Fruit fly (Drosophila melanogaster) whole organism, embryonic: Measurements from ENCODE around the gene sdk.

Experiments used
- BEAF-32 ChIP-seq: fragments of 200-800 bp; sonication (Bioruptor generic); optimal IDR thresholded peaks from 3 replicates; lab custom pipeline; 2017; ENCODE audit warnings: missing biosample characterization, missing genetic modification characterization, mild to moderate bottlenecking, moderate library complexity, missing genetic modification reagents
- BtbVII ChIP-seq: fragments of 200-800 bp; sonication (Bioruptor generic); optimal IDR thresholded peaks from 3 replicates; lab custom pipeline; 2017; ENCODE audit warnings: missing biosample characterization, mild to moderate bottlenecking, missing genetic modification characterization
- CG11504 ChIP-seq: fragments of 200-800 bp; sonication (Bioruptor generic); optimal IDR thresholded peaks from 3 replicates; lab custom pipeline; 2019; ENCODE audit warnings: missing biosample characterization, mild to moderate bottlenecking, missing genetic modification characterization, moderate library complexity
- CG12659 ChIP-seq: fragments of 200-800 bp; sonication (Bioruptor generic); optimal IDR thresholded peaks from 3 replicates; lab custom pipeline; 2017; ENCODE audit warnings: mild to moderate bottlenecking, missing biosample characterization, missing genetic modification reagents, missing genetic modification characterization
- CG14710 ChIP-seq: fragments of 200-800 bp; sonication (Bioruptor generic); optimal IDR thresholded peaks from 3 replicates; lab custom pipeline; 2019; ENCODE audit warnings: missing biosample characterization, mild to moderate bottlenecking, missing genetic modification characterization, moderate library complexity
- CG15514 ChIP-seq: fragments of 200-800 bp; sonication (Bioruptor generic); optimal IDR thresholded peaks from 3 replicates; lab custom pipeline; 2017; ENCODE audit warnings: missing biosample characterization, missing genetic modification characterization, mild to moderate bottlenecking, moderate library complexity, missing genetic modification reagents
- CG16779 ChIP-seq: fragments of 200-800 bp; sonication (Bioruptor generic); IDR thresholded peaks from 2 replicates; pipeline ENCODE4 v1.3.6; 2022; ENCODE audit warnings: missing biosample characterization, missing genetic modification characterization
- CG17186 ChIP-seq: fragments of 200-800 bp; sonication (Bioruptor generic); optimal IDR thresholded peaks from 3 replicates; lab custom pipeline; 2017; ENCODE audit warnings: missing biosample characterization, missing genetic modification reagents, missing genetic modification characterization
- CG18476 ChIP-seq: fragments of 200-800 bp; sonication (Bioruptor generic); optimal IDR thresholded peaks from 2 replicates; lab custom pipeline; 2016; ENCODE audit warnings: missing biosample characterization, mild to moderate bottlenecking, missing genetic modification characterization
- CG2129 ChIP-seq: fragments of 200-800 bp; sonication (Bioruptor generic); IDR thresholded peaks from 2 replicates; pipeline ENCODE4 v1.3.6; 2022; ENCODE audit warnings: missing biosample characterization, missing genetic modification characterization; ENCODE audit not compliant: partially characterized antibody
- CG2199 ChIP-seq: fragments of 200-800 bp; sonication (Bioruptor generic); IDR thresholded peaks from 3 replicates; pipeline ENCODE4 v1.3.6; 2022; ENCODE audit warnings: missing biosample characterization, missing genetic modification characterization
- CG2712 ChIP-seq: fragments of 200-800 bp; optimal IDR thresholded peaks from 3 replicates; lab custom pipeline; 2019; ENCODE audit warnings: missing biosample characterization, mild to moderate bottlenecking, missing genetic modification characterization, moderate library complexity
- CG30431 ChIP-seq: fragments of 200-800 bp; sonication (Bioruptor generic); optimal IDR thresholded peaks from 2 replicates; lab custom pipeline; 2017; ENCODE audit warnings: missing biosample characterization, missing genetic modification characterization
- CG34422 ChIP-seq: fragments of 200-800 bp; sonication (Bioruptor generic); IDR thresholded peaks from 3 replicates; pipeline ENCODE4 v1.3.6; 2022; ENCODE audit warnings: missing biosample characterization, missing genetic modification characterization
- CG4424 ChIP-seq: fragments of 200-800 bp; sonication (Bioruptor generic); optimal IDR thresholded peaks from 3 replicates; lab custom pipeline; 2016; ENCODE audit warnings: missing biosample characterization, missing genetic modification characterization
- CG5245 ChIP-seq: fragments of 200-800 bp; sonication (Bioruptor generic); optimal IDR thresholded peaks from 3 replicates; lab custom pipeline; 2016; ENCODE audit warnings: missing biosample characterization, missing genetic modification characterization
- CG6765 ChIP-seq: fragments of 200-800 bp; sonication (Bioruptor generic); optimal IDR thresholded peaks from 3 replicates; lab custom pipeline; 2017; ENCODE audit warnings: missing biosample characterization, mild to moderate bottlenecking, missing genetic modification characterization
- CG7372 ChIP-seq: fragments of 200-800 bp; sonication (Bioruptor generic); IDR thresholded peaks from 2 replicates; pipeline ENCODE4 v1.3.6; 2022; ENCODE audit warnings: missing biosample characterization, missing genetic modification characterization
- CG7745 ChIP-seq: fragments of 200-800 bp; sonication (Bioruptor generic); optimal IDR thresholded peaks from 2 replicates; lab custom pipeline; 2018; ENCODE audit warnings: missing biosample characterization, mild to moderate bottlenecking, missing genetic modification characterization, moderate library complexity
- CG8924 ChIP-seq: fragments of 200-800 bp; optimal IDR thresholded peaks from 3 replicates; lab custom pipeline; 2019; ENCODE audit warnings: missing biosample characterization, mild to moderate bottlenecking, missing genetic modification characterization, moderate library complexity
- CG9727 ChIP-seq: fragments of 200-800 bp; sonication (Bioruptor generic); optimal IDR thresholded peaks from 3 replicates; lab custom pipeline; 2017; ENCODE audit warnings: missing biosample characterization, mild to moderate bottlenecking, missing genetic modification characterization
- CoRest ChIP-seq: fragments of 200-800 bp; sonication (Bioruptor generic); optimal IDR thresholded peaks from 3 replicates; lab custom pipeline; 2018; ENCODE audit warnings: missing biosample characterization, mild to moderate bottlenecking, missing genetic modification characterization, moderate library complexity
- Dp ChIP-seq: fragments of 200-800 bp; sonication (Bioruptor generic); optimal IDR thresholded peaks from 2 replicates; lab custom pipeline; 2018; ENCODE audit warnings: missing biosample characterization, mild to moderate bottlenecking, missing genetic modification characterization, moderate library complexity
- Drgx ChIP-seq: fragments of 200-800 bp; sonication (Bioruptor generic); IDR thresholded peaks from 2 replicates; pipeline ENCODE4 v1.3.6; 2022; ENCODE audit warnings: missing biosample characterization, missing genetic modification characterization
- E2f1 ChIP-seq: fragments of 200-800 bp; sonication (Bioruptor generic); IDR thresholded peaks from 2 replicates; pipeline ENCODE4 v1.3.6; 2022; ENCODE audit warnings: missing biosample characterization, missing genetic modification characterization
- HLHmδ ChIP-seq: fragments of 200-800 bp; sonication (Bioruptor generic); optimal IDR thresholded peaks from 2 replicates; lab custom pipeline; 2018; ENCODE audit warnings: missing biosample characterization, mild to moderate bottlenecking, missing genetic modification characterization, moderate library complexity
- Hmr ChIP-seq: fragments of 200-800 bp; sonication (Bioruptor generic); optimal IDR thresholded peaks from 3 replicates; lab custom pipeline; 2017; ENCODE audit warnings: mild to moderate bottlenecking, missing biosample characterization, missing genetic modification reagents, missing genetic modification characterization
- Jarid2 ChIP-seq: fragments of 200-800 bp; sonication (Bioruptor generic); optimal IDR thresholded peaks from 3 replicates; lab custom pipeline; 2017; ENCODE audit warnings: mild to moderate bottlenecking, missing biosample characterization, missing genetic modification reagents, missing genetic modification characterization
- Lhr ChIP-seq: fragments of 200-800 bp; sonication (Bioruptor generic); optimal IDR thresholded peaks from 3 replicates; lab custom pipeline; 2017; ENCODE audit warnings: mild to moderate bottlenecking, missing biosample characterization, missing genetic modification reagents, missing genetic modification characterization
- MBD-R2 ChIP-seq: fragments of 200-800 bp; sonication (Bioruptor generic); IDR thresholded peaks from 2 replicates; pipeline ENCODE4 v1.3.6; 2022; ENCODE audit warnings: missing biosample characterization, missing genetic modification characterization
- Meics ChIP-seq: fragments of 200-800 bp; sonication (Bioruptor generic); optimal IDR thresholded peaks from 2 replicates; lab custom pipeline; 2017; ENCODE audit warnings: missing biosample characterization, mild to moderate bottlenecking, missing genetic modification characterization
- Tbp ChIP-seq: fragments of >200 bp; optimal IDR thresholded peaks from 2 replicates; lab custom pipeline; 2018; ENCODE audit warnings: missing biosample characterization, missing genetic modification characterization
- abd-A ChIP-seq: fragments of 200-800 bp; sonication (Bioruptor generic); optimal IDR thresholded peaks from 3 replicates; lab custom pipeline; 2019; ENCODE audit warnings: missing biosample characterization, mild to moderate bottlenecking, missing genetic modification characterization, moderate library complexity
- aop ChIP-seq: fragments of 200-800 bp; sonication (Bioruptor generic); IDR thresholded peaks from 2 replicates; pipeline ENCODE4 v1.3.6; 2022; ENCODE audit warnings: missing biosample characterization, missing genetic modification characterization
- cad ChIP-seq: fragments of >200 bp; optimal IDR thresholded peaks from 2 replicates; lab custom pipeline; 2017; ENCODE audit warnings: missing biosample characterization, missing genetic modification characterization
- chm ChIP-seq: fragments of 200-800 bp; sonication (Bioruptor generic); IDR thresholded peaks from 2 replicates; pipeline ENCODE4 v1.3.6; 2022; ENCODE audit warnings: missing biosample characterization, missing genetic modification characterization
- fd64A ChIP-seq: fragments of 200-800 bp; sonication (Bioruptor generic); optimal IDR thresholded peaks from 3 replicates; lab custom pipeline; 2018; ENCODE audit warnings: missing biosample characterization, mild to moderate bottlenecking, missing genetic modification characterization
- ftz-f1 ChIP-seq: fragments of 200-800 bp; sonication (Bioruptor generic); optimal IDR thresholded peaks from 2 replicates; lab custom pipeline; 2016; ENCODE audit warnings: missing biosample characterization, missing genetic modification characterization
- her ChIP-seq: fragments of 200-800 bp; sonication (Bioruptor generic); optimal IDR thresholded peaks from 2 replicates; lab custom pipeline; 2016; ENCODE audit warnings: missing biosample characterization, missing genetic modification characterization
- hth ChIP-seq: fragments of >200 bp; optimal IDR thresholded peaks from 2 replicates; lab custom pipeline; 2017; ENCODE audit warnings: inconsistent platforms
- klu ChIP-seq: fragments of 200-800 bp; sonication (Bioruptor generic); IDR thresholded peaks from 2 replicates; pipeline ENCODE4 v1.3.6; 2022; ENCODE audit warnings: missing biosample characterization, missing genetic modification characterization
- nmo ChIP-seq: fragments of 200-800 bp; sonication (Bioruptor generic); optimal IDR thresholded peaks from 2 replicates; lab custom pipeline; 2018; ENCODE audit warnings: missing biosample characterization, mild to moderate bottlenecking, missing genetic modification characterization, moderate library complexity
- odd ChIP-seq: fragments of 200-800 bp; sonication (Bioruptor generic); optimal IDR thresholded peaks from 2 replicates; lab custom pipeline; 2017; ENCODE audit warnings: missing biosample characterization, mild to moderate bottlenecking, missing genetic modification characterization
- pita ChIP-seq: fragments of 200-800 bp; sonication (Bioruptor generic); optimal IDR thresholded peaks from 2 replicates; lab custom pipeline; 2017; ENCODE audit warnings: missing biosample characterization, mild to moderate bottlenecking, missing genetic modification characterization
- run ChIP-seq: fragments of 200-800 bp; sonication (Bioruptor generic); optimal IDR thresholded peaks from 3 replicates; lab custom pipeline; 2018; ENCODE audit warnings: missing biosample characterization, mild to moderate bottlenecking, missing genetic modification characterization
- sima ChIP-seq: fragments of 200-800 bp; sonication (Bioruptor generic); optimal IDR thresholded peaks from 2 replicates; lab custom pipeline; 2016; ENCODE audit warnings: missing biosample characterization, missing genetic modification characterization
- sna ChIP-seq: fragments of 200-800 bp; sonication (Bioruptor generic); IDR thresholded peaks from 2 replicates; pipeline ENCODE4 v1.3.6; 2022; ENCODE audit warnings: missing biosample characterization, missing genetic modification characterization; ENCODE audit not compliant: partially characterized antibody
- vfl ChIP-seq: fragments of 200-800 bp; sonication (Bioruptor generic); optimal IDR thresholded peaks from 2 replicates; lab custom pipeline; 2016; ENCODE audit warnings: missing biosample characterization, missing genetic modification characterization
- vvl ChIP-seq: fragments of 200-800 bp; sonication (Bioruptor generic); IDR thresholded peaks from 2 replicates; pipeline ENCODE4 v1.3.6; 2022; ENCODE audit warnings: missing biosample characterization, missing genetic modification characterization

sdk gene

dm6 chrX:758892-759621 lies 72.4 kb downstream of the sdk start, which contains the start of gene CG5273:
Gene CG5273 (plus strand): TSS chrX:759594.
- no peak for TF ChIP-seq odd (GFP tag; lab: Kevin White, UChicago)
- peak; percentile 84 for TF ChIP-seq CG15514 (GFP tag; lab: Kevin White, UChicago)
- TF ChIP-seq sna (GFP tag; lab: Robert Waterston, UW) = peak; percentile 96
- no peak for TF ChIP-seq CG34422 (GFP tag; lab: Robert Waterston, UW)
- TF ChIP-seq CG17186 (GFP tag; lab: Kevin White, UChicago) = peak; percentile 74
- TF ChIP-seq BtbVII = peak; percentile 4
- TF ChIP-seq CG18476 (GFP tag; lab: Kevin White, UChicago) = no peak
- TF ChIP-seq pita (GFP tag; lab: Kevin White, UChicago) = peak; percentile 94
- 0 out of 2 replicates have a peak, but pooled peaks have one; percentile 9 for TF ChIP-seq E2f1
- peak; percentile 99 for TF ChIP-seq CG2129
- TF ChIP-seq HLHmδ = peak; percentile 51
- TF ChIP-seq CG7745 = peak; percentile 68
- peak; percentile 31 for TF ChIP-seq CG8924
- peak; percentile 34 for TF ChIP-seq CG2712 (tag; lab: Kevin White, UChicago)
- peak; percentile 17 for TF ChIP-seq Meics (GFP tag; lab: Kevin White, UChicago)
- TF ChIP-seq sima (GFP tag; lab: Kevin White, UChicago) = no peak
- no peak for TF ChIP-seq Tbp (GFP tag; lab: Kevin White, UChicago)
- TF ChIP-seq CG6765 = peak; percentile 0
- peak; percentile 86 for TF ChIP-seq BEAF-32 (GFP tag; lab: Kevin White, UChicago)
- no peak for TF ChIP-seq vfl (GFP tag; lab: Kevin White, UChicago)
- TF ChIP-seq nmo (GFP tag; lab: Kevin White, UChicago) = peak; percentile 30
- TF ChIP-seq klu = no peak
- peak; percentile 79 for TF ChIP-seq MBD-R2 (GFP tag; lab: Robert Waterston, UW)
- TF ChIP-seq CG5245 (GFP tag; lab: Kevin White, UChicago) = no peak
- peak; percentile 30 for TF ChIP-seq CG11504 (tag; lab: Kevin White, UChicago)
- no peak for TF ChIP-seq CG30431 (GFP tag; lab: Kevin White, UChicago)
- peak; percentile 82 for TF ChIP-seq CG12659
- TF ChIP-seq cad (GFP tag; lab: Kevin White, UChicago) = peak; percentile 54
- peak; percentile 95 for TF ChIP-seq abd-A
- peak; percentile 28; the same call in 1 of the 2 replicates for TF ChIP-seq Drgx (GFP tag; lab: Robert Waterston, UW)
- no peak for TF ChIP-seq her (GFP tag; lab: Kevin White, UChicago)
- TF ChIP-seq chm = peak; percentile 62; the same call in 1 of the 2 replicates
- TF ChIP-seq vvl (GFP tag; lab: Robert Waterston, UW) = peak; percentile 34
- TF ChIP-seq ftz-f1 = peak; percentile 96
- peak; percentile 31 for TF ChIP-seq CoRest
- TF ChIP-seq CG14710 (tag; lab: Kevin White, UChicago) = peak; percentile 99
- no peak for TF ChIP-seq aop
- TF ChIP-seq hth (lab: Kevin White, UChicago) = no peak
- TF ChIP-seq CG9727 (GFP tag; lab: Kevin White, UChicago) = peak; percentile 17
- 0 out of 2 replicates have a peak, but pooled peaks have one; percentile 14 for TF ChIP-seq CG16779 (GFP tag; lab: Robert Waterston, UW)
- peak; percentile 78 for TF ChIP-seq Hmr (GFP tag; lab: Kevin White, UChicago)
- TF ChIP-seq fd64A (GFP tag; lab: Kevin White, UChicago) = no peak
- TF ChIP-seq CG2199 (GFP tag; lab: Robert Waterston, UW) = no peak
- TF ChIP-seq run (tag; lab: Kevin White, UChicago) = no peak
- no peak for TF ChIP-seq CG4424 (GFP tag; lab: Kevin White, UChicago)
- peak; percentile 56 for TF ChIP-seq Dp (GFP tag; lab: Kevin White, UChicago)
- no peak for TF ChIP-seq CG7372 (GFP tag; lab: Robert Waterston, UW)
- TF ChIP-seq Lhr = peak; percentile 100
- TF ChIP-seq Jarid2 (GFP tag; lab: Kevin White, UChicago) = peak; percentile 13
